2 fruit fly cellular contexts compared by ENCODE assay signal in the genomic region with DNA sequence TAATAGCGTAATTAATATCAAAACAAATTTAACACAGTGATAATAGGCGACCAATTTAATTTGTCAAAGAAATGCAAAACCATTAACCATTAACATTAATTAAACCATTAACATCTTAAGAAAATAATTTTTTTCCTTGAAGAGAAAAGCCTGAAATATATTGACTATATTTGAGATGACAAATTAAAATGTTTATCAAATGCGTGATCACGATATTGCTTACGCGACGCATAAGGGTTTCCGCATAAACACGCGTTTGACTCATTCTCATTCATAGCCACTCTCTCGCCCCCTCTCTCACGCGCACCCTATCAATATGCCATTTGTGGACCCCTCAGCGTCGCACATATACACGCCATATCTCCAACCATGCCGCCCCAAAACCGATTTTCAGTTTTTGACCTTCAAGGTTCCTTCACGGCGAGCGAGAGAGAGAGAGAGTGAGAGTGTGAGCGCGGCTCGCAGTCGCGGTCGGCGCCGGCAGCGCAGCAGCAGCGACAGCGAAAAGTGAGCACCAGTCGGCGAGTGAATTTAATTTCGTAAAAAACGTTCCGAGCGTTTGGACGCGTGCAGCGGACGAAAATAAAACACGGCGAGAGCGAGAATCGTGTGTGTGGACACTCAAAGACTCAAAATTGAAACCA.
TF ChIP-seq lines count a peak whose summit lies in the region.

A gene (plus strand): TSS at position 317 of the 644 bp plus-strand sequence.

TF ChIP-seq in whole organism, embryonic, 481 proteins besides CTCF, POLR2A, EP300 and RAD21 (continued from another document and continues in another):
- TF ChIP-seq CG3163 (GFP tag; optimal IDR thresholded peaks at IDR 0.05; lab: Kevin White, UChicago) = peak; percentile 76
- TF ChIP-seq Sin3A (optimal IDR thresholded peaks at IDR 0.05; lab: Kevin White, UChicago) = no peak
- TF ChIP-seq H15 (GFP tag; IDR thresholded peaks at IDR 0.05; lab: Robert Waterston, UW) = peak; percentile 70
- peak; percentile 92 for TF ChIP-seq maf-S (GFP tag; optimal IDR thresholded peaks at IDR 0.05; lab: Kevin White, UChicago)
- peak; percentile 88 for TF ChIP-seq jumu (GFP tag; optimal IDR thresholded peaks at IDR 0.05; lab: Kevin White, UChicago)
- TF ChIP-seq br (optimal IDR thresholded peaks at IDR 0.05; lab: Kevin White, UChicago) = no peak
- peak; percentile 78 for TF ChIP-seq Jarid2 (GFP tag; optimal IDR thresholded peaks at IDR 0.05; lab: Kevin White, UChicago)
- peak; percentile 96 for TF ChIP-seq tap (tag; optimal IDR thresholded peaks at IDR 0.05; lab: Kevin White, UChicago)
- TF ChIP-seq CG10267 (tag; optimal IDR thresholded peaks at IDR 0.05; lab: Kevin White, UChicago) = peak; percentile 96
- TF ChIP-seq unpg (GFP tag; optimal IDR thresholded peaks at IDR 0.05; lab: Kevin White, UChicago) = peak; percentile 98
- peak; percentile 84 to 91 for TF ChIP-seq Trl (optimal IDR thresholded peaks at IDR 0.05; lab: Kevin White, UChicago)
- TF ChIP-seq Trl (GFP tag; optimal IDR thresholded peaks at IDR 0.05; lab: Kevin White, UChicago) = peak; percentile 94
- peak; percentile 91 for TF ChIP-seq vvl (GFP tag; IDR thresholded peaks at IDR 0.05; lab: Robert Waterston, UW)
- peak; percentile 94 for TF ChIP-seq CG9437 (GFP tag; optimal IDR thresholded peaks at IDR 0.05; lab: Kevin White, UChicago)
- peak; percentile 14; the same call in 1 of the 2 replicates for TF ChIP-seq amos (GFP tag; IDR thresholded peaks at IDR 0.05; lab: Robert Waterston, UW; ENCODE audit: partially characterized antibody)
- peak; percentile 90 for TF ChIP-seq CG6689 (GFP tag; IDR thresholded peaks at IDR 0.05; lab: Robert Waterston, UW)
- peak; percentile 75; the same call in 1 of the 2 replicates for TF ChIP-seq CG1024 (GFP tag; IDR thresholded peaks at IDR 0.05; lab: Robert Waterston, UW)
- TF ChIP-seq CG8388 (GFP tag; optimal IDR thresholded peaks at IDR 0.05; lab: Kevin White, UChicago) = peak; percentile 95
- peak; percentile 62; the same call in 1 of the 2 replicates for TF ChIP-seq CG8765 (GFP tag; IDR thresholded peaks at IDR 0.05; lab: Robert Waterston, UW)
- TF ChIP-seq NC2α (GFP tag; optimal IDR thresholded peaks at IDR 0.05; lab: Kevin White, UChicago) = peak; percentile 88
- no peak for TF ChIP-seq stwl (tag; optimal IDR thresholded peaks at IDR 0.05; lab: Kevin White, UChicago)
- TF ChIP-seq zfh2 (GFP tag; optimal IDR thresholded peaks at IDR 0.05; lab: Kevin White, UChicago) = peak; percentile 92
- peak; percentile 85 for TF ChIP-seq Ptx1 (GFP tag; IDR thresholded peaks at IDR 0.05; lab: Robert Waterston, UW)
- peak; percentile 96 for TF ChIP-seq CG1529 (GFP tag; optimal IDR thresholded peaks at IDR 0.05; lab: Kevin White, UChicago)
- peak; percentile 80 for TF ChIP-seq grn (GFP tag; optimal IDR thresholded peaks at IDR 0.05; lab: Kevin White, UChicago)
- peak; percentile 99 for TF ChIP-seq CG6854 (GFP tag; optimal IDR thresholded peaks at IDR 0.05; lab: Kevin White, UChicago)
- peak; percentile 91 for TF ChIP-seq az2 (GFP tag; optimal IDR thresholded peaks at IDR 0.05; lab: Kevin White, UChicago)
- peak; percentile 95 for TF ChIP-seq CG10209 (GFP tag; optimal IDR thresholded peaks at IDR 0.05; lab: Kevin White, UChicago)
- TF ChIP-seq CG14965 (GFP tag; optimal IDR thresholded peaks at IDR 0.05; lab: Kevin White, UChicago; ENCODE audit: borderline replicate concordance) = peak; percentile 50
- peak; percentile 96 for TF ChIP-seq mirr (GFP tag; optimal IDR thresholded peaks at IDR 0.05; lab: Kevin White, UChicago)
- TF ChIP-seq CG6654 (GFP tag; optimal IDR thresholded peaks at IDR 0.05; lab: Kevin White, UChicago) = peak; percentile 86
- peak; percentile 82 for TF ChIP-seq luna (GFP tag; optimal IDR thresholded peaks at IDR 0.05; lab: Kevin White, UChicago)
- TF ChIP-seq Dbx (GFP tag; IDR thresholded peaks at IDR 0.05; lab: Robert Waterston, UW) = peak; percentile 92
- TF ChIP-seq CG11695 (GFP tag; IDR thresholded peaks at IDR 0.05; lab: Robert Waterston, UW) = peak; percentile 96
- peak; percentile 16 for TF ChIP-seq Dp (GFP tag; optimal IDR thresholded peaks at IDR 0.05; lab: Kevin White, UChicago)
- peak; percentile 86 for TF ChIP-seq CG14050 (GFP tag; IDR thresholded peaks at IDR 0.05; lab: Robert Waterston, UW)
- peak; percentile 95 for TF ChIP-seq Dip3 (GFP tag; optimal IDR thresholded peaks at IDR 0.05; lab: Kevin White, UChicago)
- peak; percentile 59 for TF ChIP-seq ro (GFP tag; IDR thresholded peaks at IDR 0.05; lab: Robert Waterston, UW)
- TF ChIP-seq CG7786 (GFP tag; optimal IDR thresholded peaks at IDR 0.05; lab: Kevin White, UChicago) = peak; percentile 92
- peak; percentile 99 for TF ChIP-seq CG2678 (tag; optimal IDR thresholded peaks at IDR 0.05; lab: Kevin White, UChicago)
- peak; percentile 90 for TF ChIP-seq CG9609 (GFP tag; optimal IDR thresholded peaks at IDR 0.05; lab: Kevin White, UChicago)
- peak; percentile 89 for TF ChIP-seq jing (GFP tag; optimal IDR thresholded peaks at IDR 0.05; lab: Kevin White, UChicago)
- TF ChIP-seq CG2116 (GFP tag; optimal IDR thresholded peaks at IDR 0.05; lab: Kevin White, UChicago) = peak; percentile 75
- TF ChIP-seq HLH4C (GFP tag; IDR thresholded peaks at IDR 0.05; lab: Robert Waterston, UW; ENCODE audit: partially characterized antibody) = peak; percentile 50; the same call in 1 of the 3 replicates
- TF ChIP-seq pita (GFP tag; optimal IDR thresholded peaks at IDR 0.05; lab: Kevin White, UChicago) = no peak
- peak; percentile 96 for TF ChIP-seq CG12744 (GFP tag; optimal IDR thresholded peaks at IDR 0.05; lab: Kevin White, UChicago)
- peak; percentile 85 for TF ChIP-seq CG7357 (GFP tag; IDR thresholded peaks at IDR 0.05; lab: Robert Waterston, UW)
- TF ChIP-seq CG43689 (GFP tag; IDR thresholded peaks at IDR 0.05; lab: Robert Waterston, UW) = peak; percentile 81
- TF ChIP-seq yki (optimal IDR thresholded peaks at IDR 0.05; lab: Kevin White, UChicago) = peak; percentile 27
- TF ChIP-seq CG11085 (GFP tag; IDR thresholded peaks at IDR 0.05; lab: Robert Waterston, UW) = peak; percentile 66
- peak in 1 of 3 experiments; percentile 96 for TF ChIP-seq lola (GFP tag; optimal IDR thresholded peaks at IDR 0.05; lab: Kevin White, UChicago)
- peak; percentile 98 for TF ChIP-seq kni (GFP tag; optimal IDR thresholded peaks at IDR 0.05; lab: Kevin White, UChicago)
- TF ChIP-seq CG11093 (GFP tag; IDR thresholded peaks at IDR 0.05; lab: Robert Waterston, UW) = peak; percentile 64
- peak; percentile 91 to 92 for TF ChIP-seq chif (GFP tag; optimal IDR thresholded peaks at IDR 0.05; lab: Kevin White, UChicago)
- TF ChIP-seq CG17802 (tag; optimal IDR thresholded peaks at IDR 0.05; lab: Kevin White, UChicago) = peak; percentile 77
- peak; percentile 58 for TF ChIP-seq bbx (GFP tag; IDR thresholded peaks at IDR 0.05; lab: Robert Waterston, UW; ENCODE audit: partially characterized antibody)
- no peak for TF ChIP-seq CG7963 (GFP tag; IDR thresholded peaks at IDR 0.05; lab: Robert Waterston, UW; ENCODE audit: partially characterized antibody)
- peak; percentile 78 for TF ChIP-seq slou (GFP tag; optimal IDR thresholded peaks at IDR 0.05; lab: Kevin White, UChicago)
- TF ChIP-seq CG16815 (GFP tag; optimal IDR thresholded peaks at IDR 0.05; lab: Kevin White, UChicago) = peak; percentile 80
- TF ChIP-seq CG17568 (GFP tag; optimal IDR thresholded peaks at IDR 0.05; lab: Kevin White, UChicago) = peak; percentile 94

TF ChIP-seq in whole organism, prepupa, 60 proteins besides CTCF, POLR2A, EP300 and RAD21 (continued from another document):
- TF ChIP-seq CG6854 (GFP tag; optimal IDR thresholded peaks at IDR 0.05; lab: Kevin White, UChicago) = peak; percentile 95
- TF ChIP-seq fkh (GFP tag; optimal IDR thresholded peaks at IDR 0.05; lab: Kevin White, UChicago) = peak; percentile 85
- peak; percentile 94 for TF ChIP-seq acj6 (GFP tag; optimal IDR thresholded peaks at IDR 0.05; lab: Kevin White, UChicago)
- TF ChIP-seq CG31627 (GFP tag; optimal IDR thresholded peaks at IDR 0.05; lab: Kevin White, UChicago) = peak; percentile 96
- peak; percentile 95 for TF ChIP-seq Ets21C (GFP tag; optimal IDR thresholded peaks at IDR 0.05; lab: Kevin White, UChicago)
- peak; percentile 92 for TF ChIP-seq CG8319 (GFP tag; optimal IDR thresholded peaks at IDR 0.05; lab: Kevin White, UChicago)
- peak; percentile 97 for TF ChIP-seq CG10669 (GFP tag; optimal IDR thresholded peaks at IDR 0.05; lab: Kevin White, UChicago)
- peak; percentile 87 for TF ChIP-seq fd85E (GFP tag; optimal IDR thresholded peaks at IDR 0.05; lab: Kevin White, UChicago)
- peak; percentile 89 for TF ChIP-seq Sox15 (GFP tag; optimal IDR thresholded peaks at IDR 0.05; lab: Kevin White, UChicago)
- TF ChIP-seq Blimp-1 (GFP tag; optimal IDR thresholded peaks at IDR 0.05; lab: Kevin White, UChicago) = peak; percentile 93
- no peak for TF ChIP-seq Hr38 (GFP tag; optimal IDR thresholded peaks at IDR 0.05; lab: Kevin White, UChicago)
- peak; percentile 95 for TF ChIP-seq CG8119 (GFP tag; IDR thresholded peaks at IDR 0.05; lab: Robert Waterston, UW)
- TF ChIP-seq dsx (GFP tag; optimal IDR thresholded peaks at IDR 0.05; lab: Kevin White, UChicago; ENCODE audit: poor library complexity, severe bottlenecking) = peak; percentile 97
TF ChIP-seq in whole organism, prepupa: peak in this region for 59.
